Worm (Caenorhabditis elegans) whole organism, young adult: ENCODE data around the gene F38A6.4.

Experiments used
- C17E4.6 ChIP-seq: fragments of 200-800 bp; sonication (Bioruptor generic); IDR thresholded peaks from 2 replicates; pipeline ENCODE4 v1.3.6; 2022; ENCODE audit warnings: missing genetic modification reagents, missing genetic modification characterization, missing compliant biosample characterization
- F23B12.7 ChIP-seq: sonication (generic microtip); optimal IDR thresholded peaks from 2 replicates; lab custom pipeline; 2017; ENCODE audit warnings: missing genetic modification characterization, mild to moderate bottlenecking, missing compliant biosample characterization, antibody characterized with exemption, moderate library complexity; ENCODE audit not compliant: insufficient read depth
- F55B11.4 ChIP-seq: sonication (generic microtip); optimal IDR thresholded peaks from 2 replicates; lab custom pipeline; 2016; ENCODE audit warnings: missing compliant biosample characterization, missing genetic modification characterization, borderline replicate concordance; ENCODE audit not compliant: insufficient read depth
- K12H6.12 ChIP-seq: fragments of 200-800 bp; sonication (Bioruptor generic); optimal IDR thresholded peaks from 2 replicates; lab custom pipeline; 2018; ENCODE audit warnings: mild to moderate bottlenecking, missing genetic modification characterization, missing compliant biosample characterization
- T26A5.8 ChIP-seq: sonication (generic microtip); optimal IDR thresholded peaks from 2 replicates; lab custom pipeline; 2016; ENCODE audit warnings: missing genetic modification characterization, missing compliant biosample characterization
- ZK185.1 ChIP-seq: sonication (generic microtip); optimal IDR thresholded peaks from 2 replicates; lab custom pipeline; 2016; ENCODE audit warnings: mild to moderate bottlenecking, missing genetic modification characterization, missing compliant biosample characterization; ENCODE audit not compliant: poor library complexity, severe bottlenecking
- athp-1 ChIP-seq: sonication (generic microtip); optimal IDR thresholded peaks from 2 replicates; lab custom pipeline; 2017; ENCODE audit warnings: mild to moderate bottlenecking, missing genetic modification characterization, missing compliant biosample characterization
- ceh-27 ChIP-seq: fragments of 200-800 bp; sonication (Bioruptor generic); optimal IDR thresholded peaks from 2 replicates; lab custom pipeline; 2018; ENCODE audit warnings: mild to moderate bottlenecking, missing genetic modification characterization, moderate library complexity, missing compliant biosample characterization
- ceh-58 ChIP-seq: fragments of 200-800 bp; sonication (Bioruptor generic); IDR thresholded peaks from 2 replicates; pipeline ENCODE4 v1.3.6; 2022; ENCODE audit warnings: missing genetic modification characterization, missing compliant biosample characterization
- chd-7 ChIP-seq: sonication (generic microtip); optimal IDR thresholded peaks from 2 replicates; lab custom pipeline; 2016; ENCODE audit warnings: mild to moderate bottlenecking, missing genetic modification characterization, moderate library complexity, missing compliant biosample characterization
- dpff-1 ChIP-seq: sonication (generic microtip); optimal IDR thresholded peaks from 2 replicates; lab custom pipeline; 2017; ENCODE audit warnings: mild to moderate bottlenecking, missing genetic modification characterization, missing compliant biosample characterization
- efl-1 ChIP-seq: fragments of 150-350 bp; optimal IDR thresholded peaks from 2 replicates; lab custom pipeline; 2014; ENCODE audit warnings: missing biosample characterization, missing genetic modification reagents, missing genetic modification characterization
- egl-18 ChIP-seq: fragments of 200-800 bp; sonication (Bioruptor generic); IDR thresholded peaks from 2 replicates; pipeline ENCODE4 v1.3.6; 2022; ENCODE audit warnings: missing genetic modification reagents, missing genetic modification characterization, missing compliant biosample characterization
- egl-44 ChIP-seq: fragments of 200-800 bp; sonication (Bioruptor generic); IDR thresholded peaks from 2 replicates; pipeline ENCODE4 v1.3.6; 2022; ENCODE audit warnings: missing genetic modification reagents, missing genetic modification characterization, missing compliant biosample characterization
- him-1 ChIP-seq: sonication (generic microtip); optimal IDR thresholded peaks from 2 replicates; lab custom pipeline; 2016; ENCODE audit warnings: missing genotype, missing genetic modification reagents, missing genetic modification characterization, missing compliant biosample characterization
- hrde-1 ChIP-seq: sonication (generic microtip); optimal IDR thresholded peaks from 2 replicates; lab custom pipeline; 2016; ENCODE audit warnings: missing genetic modification characterization, mild to moderate bottlenecking, missing compliant biosample characterization, moderate library complexity, missing genotype, missing genetic modification reagents, borderline replicate concordance
- let-526 ChIP-seq: fragments of 200-800 bp; sonication (Bioruptor generic); IDR thresholded peaks from 2 replicates; pipeline ENCODE4 v1.3.6; 2022; ENCODE audit warnings: missing genetic modification reagents, missing genetic modification characterization, missing compliant biosample characterization
- let-607 ChIP-seq, 2 experiments: fragments of 200-800 bp in 1 of 2; sonication (Bioruptor generic) in 1 of 2; sonication (generic microtip) in 1 of 2; optimal IDR thresholded peaks; 2 replicates each; lab custom pipeline; 2016 to 2018; ENCODE audit warnings: mild to moderate bottlenecking in 2 of 2, missing compliant biosample characterization in 2 of 2, missing genetic modification characterization in 2 of 2, moderate library complexity in 2 of 2, missing genotype in 1 of 2
- lin-26 ChIP-seq: fragments of 200-800 bp; sonication (Bioruptor generic); IDR thresholded peaks from 2 replicates; pipeline ENCODE4 v1.3.6; 2022; ENCODE audit warnings: missing genetic modification reagents, missing genetic modification characterization, missing compliant biosample characterization
- lin-40 ChIP-seq: sonication (generic microtip); optimal IDR thresholded peaks from 2 replicates; lab custom pipeline; 2016; ENCODE audit warnings: missing genetic modification characterization, mild to moderate bottlenecking, missing compliant biosample characterization, missing genotype, missing genetic modification reagents
- lin-54 ChIP-seq: fragments of 200-800 bp; sonication (Bioruptor generic); optimal IDR thresholded peaks from 2 replicates; lab custom pipeline; 2018; ENCODE audit warnings: mild to moderate bottlenecking, missing genetic modification characterization, missing compliant biosample characterization
- madf-3 ChIP-seq: fragments of 200-800 bp; sonication (Bioruptor generic); IDR thresholded peaks from 2 replicates; pipeline ENCODE4 v1.3.6; 2022; ENCODE audit warnings: missing genetic modification reagents, missing genetic modification characterization, missing compliant biosample characterization
- madf-6 ChIP-seq: fragments of 200-800 bp; sonication (Bioruptor generic); IDR thresholded peaks from 2 replicates; pipeline ENCODE4 v1.3.6; 2022; ENCODE audit warnings: missing genetic modification reagents, missing genetic modification characterization, missing compliant biosample characterization
- madf-8 ChIP-seq: fragments of 200-800 bp; sonication (Bioruptor generic); conservative IDR thresholded peaks from 2 replicates; pipeline ENCODE4 v1.3.6; 2022; ENCODE audit warnings: missing genetic modification reagents, missing genetic modification characterization, missing compliant biosample characterization
- mcd-1 ChIP-seq: fragments of 200-800 bp; sonication (Bioruptor generic); IDR thresholded peaks from 2 replicates; pipeline ENCODE4 v1.3.6; 2022; ENCODE audit warnings: missing genetic modification reagents, missing genetic modification characterization, missing compliant biosample characterization
- nfya-2 ChIP-seq: fragments of 200-800 bp; sonication (Bioruptor generic); IDR thresholded peaks from 2 replicates; pipeline ENCODE4 v1.3.6; 2022; ENCODE audit warnings: missing genetic modification reagents, missing genetic modification characterization, missing compliant biosample characterization
- nhr-120 ChIP-seq: fragments of 200-800 bp; sonication (Bioruptor generic); IDR thresholded peaks from 2 replicates; pipeline ENCODE4 v1.3.6; 2022; ENCODE audit warnings: missing genetic modification characterization, missing compliant biosample characterization
- nhr-179 ChIP-seq: sonication (generic microtip); optimal IDR thresholded peaks from 2 replicates; lab custom pipeline; 2016; ENCODE audit warnings: mild to moderate bottlenecking, missing genetic modification characterization, missing compliant biosample characterization
- nhr-27 ChIP-seq: fragments of 200-800 bp; sonication (Bioruptor generic); optimal IDR thresholded peaks from 2 replicates; lab custom pipeline; 2018; ENCODE audit warnings: mild to moderate bottlenecking, missing genetic modification characterization, moderate library complexity, missing compliant biosample characterization
- nhr-80 ChIP-seq: sonication (generic microtip); optimal IDR thresholded peaks from 2 replicates; lab custom pipeline; 2016; ENCODE audit warnings: missing genetic modification characterization, missing compliant biosample characterization
- pbrm-1 ChIP-seq: fragments of 200-800 bp; sonication (Bioruptor generic); IDR thresholded peaks from 2 replicates; pipeline ENCODE4 v1.3.6; 2022; ENCODE audit warnings: missing genetic modification reagents, missing genetic modification characterization, missing compliant biosample characterization
- rcor-1 ChIP-seq: fragments of 200-800 bp; sonication (Bioruptor generic); IDR thresholded peaks from 2 replicates; pipeline ENCODE4 v1.3.6; 2022; ENCODE audit warnings: missing genetic modification reagents, missing genetic modification characterization, missing compliant biosample characterization
- rec-8 ChIP-seq, 2 experiments: sonication (generic microtip); optimal IDR thresholded peaks; 2 replicates each; lab custom pipeline; 2016; ENCODE audit warnings: mild to moderate bottlenecking in 2 of 2, missing genetic modification characterization in 2 of 2, missing genetic modification reagents in 2 of 2, missing genotype in 2 of 2, missing biosample characterization in 1 of 2, missing compliant biosample characterization in 1 of 2, moderate library complexity in 1 of 2
- snpc-1.1 ChIP-seq: sonication (generic microtip); optimal IDR thresholded peaks from 2 replicates; lab custom pipeline; 2017; ENCODE audit warnings: missing genetic modification characterization, mild to moderate bottlenecking, missing compliant biosample characterization, antibody characterized with exemption, moderate library complexity, missing genotype, missing genetic modification reagents; ENCODE audit not compliant: insufficient read depth
- snpc-3.4 ChIP-seq: sonication (generic microtip); optimal IDR thresholded peaks from 2 replicates; lab custom pipeline; 2017; ENCODE audit warnings: missing genetic modification characterization, mild to moderate bottlenecking, missing compliant biosample characterization, antibody characterized with exemption, moderate library complexity, missing genotype, missing genetic modification reagents
- snpc-4 ChIP-seq, 5 experiments: fragments of 150-350 bp in 1 of 5; sonication (generic microtip) in 4 of 5; optimal IDR thresholded peaks; 2 replicates each; lab custom pipeline; 2014 to 2018; ENCODE audit warnings: missing genetic modification characterization in 5 of 5, missing biosample characterization in 3 of 5, antibody characterized with exemption in 2 of 5, mild to moderate bottlenecking in 2 of 5, missing compliant biosample characterization in 2 of 5, missing genotype in 2 of 5, moderate library complexity in 2 of 5, missing genetic modification reagents in 1 of 5
- tbx-9 ChIP-seq: sonication (generic microtip); optimal IDR thresholded peaks from 2 replicates; lab custom pipeline; 2016; ENCODE audit warnings: borderline replicate concordance, missing genetic modification characterization, inconsistent platforms, missing compliant biosample characterization
- zfh-2 ChIP-seq: fragments of 200-800 bp; sonication (Bioruptor generic); conservative IDR thresholded peaks from 2 replicates; pipeline ENCODE4 v1.3.6; 2022; ENCODE audit warnings: missing genetic modification reagents, missing genetic modification characterization, missing compliant biosample characterization
- zim-3 ChIP-seq: sonication (generic microtip); optimal IDR thresholded peaks from 2 replicates; lab custom pipeline; 2017; ENCODE audit warnings: mild to moderate bottlenecking, missing genetic modification characterization, moderate library complexity, missing compliant biosample characterization
- ztf-18 ChIP-seq: sonication (generic microtip); optimal IDR thresholded peaks from 2 replicates; lab custom pipeline; 2016; ENCODE audit warnings: missing genotype, mild to moderate bottlenecking, missing genetic modification characterization, missing compliant biosample characterization
- ztf-22 ChIP-seq: fragments of 200-800 bp; sonication (Bioruptor generic); optimal IDR thresholded peaks from 2 replicates; lab custom pipeline; 2018; ENCODE audit warnings: mild to moderate bottlenecking, missing genetic modification characterization, moderate library complexity, missing compliant biosample characterization
- ztf-28 ChIP-seq: fragments of 200-800 bp; sonication (Bioruptor generic); IDR thresholded peaks from 2 replicates; pipeline ENCODE4 v1.3.6; 2022; ENCODE audit warnings: missing genetic modification reagents, missing genetic modification characterization, missing compliant biosample characterization
- ztf-3 ChIP-seq: fragments of 200-800 bp; sonication (Bioruptor generic); optimal IDR thresholded peaks from 2 replicates; lab custom pipeline; 2018; ENCODE audit warnings: mild to moderate bottlenecking, missing genetic modification characterization, missing compliant biosample characterization
- ztf-6 ChIP-seq: fragments of 200-800 bp; sonication (Bioruptor generic); IDR thresholded peaks from 2 replicates; pipeline ENCODE4 v1.3.6; 2022; ENCODE audit warnings: missing genetic modification reagents, missing genetic modification characterization, missing compliant biosample characterization

The F38A6.4 gene

ce11 chrV:20728763-20729350 lies 46.3 kb downstream of the F38A6.4 start, which contains the start of gene ipla-3 (continued):
- TF ChIP-seq chd-7, result peak; percentile 75
- TF ChIP-seq ztf-28 (GFP tag; lab: Robert Waterston, UW), result no peak
- no peak for TF ChIP-seq C17E4.6 (GFP tag; lab: Robert Waterston, UW)
- no peak for TF ChIP-seq nhr-27 (tag; lab: Kevin White, UChicago)
- TF ChIP-seq K12H6.12, result peak; percentile 72
- no peak for TF ChIP-seq him-1 (tag; lab: Kevin White, UChicago)
- TF ChIP-seq dpff-1 (tag; lab: Kevin White, UChicago), result no peak
- peak; percentile 49; the same call in 1 of the 2 replicates for TF ChIP-seq mcd-1 (GFP tag; lab: Robert Waterston, UW)
- peak; percentile 92 for TF ChIP-seq nhr-80 (tag; lab: Kevin White, UChicago)
- no peak for TF ChIP-seq nfya-2 (GFP tag; lab: Robert Waterston, UW)
- TF ChIP-seq ztf-18 (tag; lab: Kevin White, UChicago), result no peak
- peak; percentile 64; the same call in 1 of the 2 replicates for TF ChIP-seq egl-44
- TF ChIP-seq madf-8 (GFP tag; lab: Robert Waterston, UW), result no peak
- TF ChIP-seq lin-40, result peak; percentile 75
- peak; percentile 46 for TF ChIP-seq ztf-3 (GFP tag; lab: Kevin White, UChicago)
- TF ChIP-seq ztf-22, result no peak
- TF ChIP-seq lin-26 (GFP tag; lab: Robert Waterston, UW), result no peak
- TF ChIP-seq lin-54, result peak; percentile 51
- peak in 1 of 2 experiments; percentile 23 for TF ChIP-seq let-607 (tag; optimal IDR thresholded peaks at IDR 0.05; lab: Kevin White, UChicago)
- TF ChIP-seq nhr-120 (GFP tag; lab: Robert Waterston, UW), result no peak
- TF ChIP-seq T26A5.8 (tag; lab: Kevin White, UChicago), result no peak
- no peak for TF ChIP-seq madf-3 (GFP tag; lab: Robert Waterston, UW)
- TF ChIP-seq hrde-1 (tag; lab: Kevin White, UChicago), result no peak
- TF ChIP-seq ceh-27 (GFP tag; lab: Kevin White, UChicago), result peak; percentile 77
- TF ChIP-seq snpc-3.4 (tag; lab: Kevin White, UChicago), result no peak
- TF ChIP-seq rec-8 (tag; optimal IDR thresholded peaks at IDR 0.05; lab: Kevin White, UChicago), result no peak
- TF ChIP-seq F55B11.4 (tag; lab: Kevin White, UChicago), result no peak
- TF ChIP-seq nhr-179 (tag; lab: Kevin White, UChicago), result no peak
- TF ChIP-seq egl-18, result no peak
- TF ChIP-seq madf-6 (GFP tag; lab: Robert Waterston, UW), result 0 out of 2 replicates have a peak, but pooled peaks have one; percentile 34
- peak; percentile 32 for TF ChIP-seq efl-1 (GFP tag; lab: Kevin White, UChicago)
- no peak for TF ChIP-seq snpc-4 (GFP tag; optimal IDR thresholded peaks at IDR 0.05; lab: Kevin White, UChicago)
- TF ChIP-seq snpc-4 (tag; optimal IDR thresholded peaks at IDR 0.05; lab: Kevin White, UChicago), result peak in 2 of 4 experiments; percentile 37 to 54
- TF ChIP-seq pbrm-1, result no peak
- TF ChIP-seq zim-3, result no peak
- TF ChIP-seq F23B12.7 (tag; lab: Kevin White, UChicago), result peak; percentile 32
- TF ChIP-seq zfh-2 (GFP tag; lab: Robert Waterston, UW), result no peak
- peak; percentile 25 for TF ChIP-seq ZK185.1 (tag; lab: Kevin White, UChicago)
- no peak for TF ChIP-seq ceh-58 (GFP tag; lab: Robert Waterston, UW)
- no peak for TF ChIP-seq snpc-1.1
- TF ChIP-seq rcor-1 (GFP tag; lab: Robert Waterston, UW), result no peak
- no peak for TF ChIP-seq ztf-6 (GFP tag; lab: Robert Waterston, UW)
- TF ChIP-seq athp-1 (tag; lab: Kevin White, UChicago), result no peak
- no peak for TF ChIP-seq let-526 (GFP tag; lab: Robert Waterston, UW)
- TF ChIP-seq tbx-9, result no peak
- TF ChIP-seq, all 124 proteins: peak for 37
